Worm (Caenorhabditis elegans): ENCODE results near the gene F35H12.5.
A peak's percentile ranks its signal among the peaks of the same experiment; 100 is the strongest.

ce11 chrX:871957-872715 lies 46.1 kb upstream of the F35H12.5 start, which contains the start of gene F56F10.1:
- TF ChIP-seq ztf-4 (tag; optimal IDR thresholded peaks at IDR 0.05) (no peak), nhr-76 (tag; optimal IDR thresholded peaks at IDR 0.05) (no peak), ztf-11 (tag; optimal IDR thresholded peaks at IDR 0.05) (no peak), zag-1 (tag; optimal IDR thresholded peaks at IDR 0.05) (no peak), snpc-4 (tag; optimal IDR thresholded peaks at IDR 0.05) (no peak), tlp-1 (tag; optimal IDR thresholded peaks at IDR 0.05) (no peak), elt-2 (tag; optimal IDR thresholded peaks at IDR 0.05) (peak; percentile 1)
